Worm (Caenorhabditis elegans) whole organism, L1 larva: ENCODE measurements around the gene fipr-4.

Experiments used
- aha-1 ChIP-seq: fragments of 150-350 bp; optimal IDR thresholded peaks from 2 replicates; lab custom pipeline; 2014; ENCODE audit warnings: missing biosample characterization, missing genetic modification characterization
- ama-1 ChIP-seq: fragments of 150-350 bp; optimal IDR thresholded peaks from 2 replicates; lab custom pipeline; 2014
- blmp-1 ChIP-seq: fragments of 150-350 bp; optimal IDR thresholded peaks from 2 replicates; lab custom pipeline; 2014; ENCODE audit warnings: missing biosample characterization, missing genetic modification characterization
- ceh-8 ChIP-seq: fragments of 200-800 bp; sonication (Bioruptor generic); optimal IDR thresholded peaks from 2 replicates; lab custom pipeline; 2018; ENCODE audit warnings: mild to moderate bottlenecking, missing genetic modification characterization, moderate library complexity, missing compliant biosample characterization
- ceh-88 ChIP-seq: fragments of 200-800 bp; sonication (Bioruptor generic); IDR thresholded peaks from 2 replicates; pipeline ENCODE4 v1.3.6; 2022; ENCODE audit warnings: missing genetic modification characterization, missing compliant biosample characterization
- ceh-90 ChIP-seq: sonication (generic microtip); optimal IDR thresholded peaks from 2 replicates; lab custom pipeline; 2016; ENCODE audit warnings: missing genetic modification characterization, missing compliant biosample characterization
- efl-1 ChIP-seq, 4 experiments: fragments of 150-350 bp; optimal IDR thresholded peaks in 3 of 4; peaks in 1 of 4; 1 replicate in 1 of 4; 2 replicates in 3 of 4; lab custom pipeline; 2014; ENCODE audit warnings: missing biosample characterization in 2 of 4, missing genetic modification characterization in 2 of 4, missing genetic modification reagents in 2 of 4
- efl-3 ChIP-seq: fragments of 200-800 bp; sonication (Bioruptor generic); optimal IDR thresholded peaks from 2 replicates; lab custom pipeline; 2018; ENCODE audit warnings: mild to moderate bottlenecking, missing genetic modification characterization, missing compliant biosample characterization
- elt-2 ChIP-seq: sonication (generic microtip); optimal IDR thresholded peaks from 2 replicates; lab custom pipeline; 2016; ENCODE audit warnings: missing genetic modification characterization, mild to moderate bottlenecking, inconsistent platforms, missing compliant biosample characterization, missing genetic modification reagents
- fkh-10 ChIP-seq: sonication (generic microtip); optimal IDR thresholded peaks from 2 replicates; lab custom pipeline; 2017; ENCODE audit warnings: missing biosample characterization, missing genetic modification reagents, missing genetic modification characterization
- hlh-17 ChIP-seq: fragments of 200-800 bp; sonication (Bioruptor generic); optimal IDR thresholded peaks from 2 replicates; lab custom pipeline; 2018; ENCODE audit warnings: missing genetic modification characterization, mild to moderate bottlenecking, missing compliant biosample characterization, moderate library complexity, borderline replicate concordance
- hpl-2 ChIP-seq: fragments of 150-350 bp; optimal IDR thresholded peaks from 2 replicates; lab custom pipeline; 2014; ENCODE audit warnings: missing biosample characterization, missing genetic modification reagents, missing genetic modification characterization
- irx-1 ChIP-seq: sonication (generic microtip); optimal IDR thresholded peaks from 2 replicates; lab custom pipeline; 2016; ENCODE audit warnings: missing genetic modification characterization, missing compliant biosample characterization
- isw-1 ChIP-seq: fragments of 200-800 bp; sonication (Bioruptor generic); IDR thresholded peaks from 2 replicates; pipeline ENCODE4 v1.3.6; 2022; ENCODE audit warnings: missing genetic modification characterization, missing compliant biosample characterization
- jun-1 ChIP-seq: fragments of 150-350 bp; optimal IDR thresholded peaks from 2 replicates; lab custom pipeline; 2014; ENCODE audit warnings: missing biosample characterization, missing genetic modification reagents, missing genetic modification characterization
- lin-13 ChIP-seq: fragments of 150-350 bp; optimal IDR thresholded peaks from 2 replicates; lab custom pipeline; 2014; ENCODE audit warnings: missing biosample characterization, missing genetic modification reagents, missing genetic modification characterization
- lin-15B ChIP-seq: fragments of 150-350 bp; sonication (generic microtip); optimal IDR thresholded peaks from 3 replicates; lab custom pipeline; 2014; ENCODE audit warnings: missing biosample characterization, missing genetic modification characterization
- lin-39 ChIP-seq: fragments of 150-350 bp; optimal IDR thresholded peaks from 2 replicates; lab custom pipeline; 2014; ENCODE audit warnings: missing biosample characterization, missing genetic modification reagents, missing genetic modification characterization
- mab-9 ChIP-seq: fragments of 200-800 bp; sonication (Bioruptor generic); IDR thresholded peaks from 2 replicates; pipeline ENCODE4 v1.3.6; 2022; ENCODE audit warnings: missing genetic modification reagents, missing genetic modification characterization, missing compliant biosample characterization
- mef-2 ChIP-seq: fragments of 150-350 bp; optimal IDR thresholded peaks from 2 replicates; lab custom pipeline; 2014; ENCODE audit warnings: missing biosample characterization, missing genetic modification characterization
- nhr-12 ChIP-seq: sonication (generic microtip); optimal IDR thresholded peaks from 2 replicates; lab custom pipeline; 2017; ENCODE audit warnings: missing biosample characterization, missing genetic modification characterization
- nhr-20 ChIP-seq: sonication (generic microtip); optimal IDR thresholded peaks from 2 replicates; lab custom pipeline; 2016; ENCODE audit warnings: mild to moderate bottlenecking, missing genetic modification characterization, missing compliant biosample characterization
- nhr-237 ChIP-seq: fragments of 150-350 bp; optimal IDR thresholded peaks from 2 replicates; lab custom pipeline; 2014; ENCODE audit warnings: missing biosample characterization, missing genetic modification characterization
- nhr-28 ChIP-seq: fragments of 150-350 bp; optimal IDR thresholded peaks from 2 replicates; lab custom pipeline; 2014; ENCODE audit warnings: missing biosample characterization, missing genetic modification characterization
- nhr-71 ChIP-seq: sonication (generic microtip); optimal IDR thresholded peaks from 2 replicates; lab custom pipeline; 2016; ENCODE audit warnings: mild to moderate bottlenecking, missing genetic modification characterization, moderate library complexity, missing compliant biosample characterization
- nhr-90 ChIP-seq: sonication (generic microtip); optimal IDR thresholded peaks from 2 replicates; lab custom pipeline; 2016; ENCODE audit warnings: mild to moderate bottlenecking, missing genetic modification characterization, missing compliant biosample characterization; ENCODE audit not compliant: poor library complexity
- pax-3 ChIP-seq: fragments of 200-800 bp; sonication (Bioruptor generic); optimal IDR thresholded peaks from 2 replicates; lab custom pipeline; 2018; ENCODE audit warnings: mild to moderate bottlenecking, missing genetic modification characterization, moderate library complexity, missing compliant biosample characterization
- rnt-1 ChIP-seq: sonication (generic microtip); optimal IDR thresholded peaks from 2 replicates; lab custom pipeline; 2016; ENCODE audit warnings: mild to moderate bottlenecking, missing genetic modification characterization, moderate library complexity, missing compliant biosample characterization
- skn-1 ChIP-seq: fragments of 150-350 bp; optimal IDR thresholded peaks from 2 replicates; lab custom pipeline; 2014; ENCODE audit warnings: missing biosample characterization, missing genetic modification characterization
- sox-4 ChIP-seq: sonication (generic microtip); optimal IDR thresholded peaks from 2 replicates; lab custom pipeline; 2016; ENCODE audit warnings: missing genetic modification characterization, missing compliant biosample characterization
- sptf-1 ChIP-seq: fragments of 150-350 bp; optimal IDR thresholded peaks from 2 replicates; lab custom pipeline; 2014; ENCODE audit warnings: missing biosample characterization, missing genetic modification characterization
- tbx-2 ChIP-seq: sonication (generic microtip); optimal IDR thresholded peaks from 2 replicates; lab custom pipeline; 2016; ENCODE audit warnings: missing genetic modification characterization, missing compliant biosample characterization
- tlp-1 ChIP-seq: fragments of 150-350 bp; optimal IDR thresholded peaks from 2 replicates; lab custom pipeline; 2014; ENCODE audit warnings: missing biosample characterization, missing genetic modification characterization
- unc-130 ChIP-seq: fragments of 150-350 bp; optimal IDR thresholded peaks from 2 replicates; lab custom pipeline; 2017; ENCODE audit warnings: missing biosample characterization, missing genetic modification characterization, inconsistent platforms
- unc-30 ChIP-seq: sonication (generic microtip); optimal IDR thresholded peaks from 2 replicates; lab custom pipeline; 2017; ENCODE audit warnings: missing biosample characterization, missing genetic modification characterization
- unc-62 ChIP-seq: fragments of 150-350 bp; optimal IDR thresholded peaks from 2 replicates; lab custom pipeline; 2014; ENCODE audit warnings: missing biosample characterization, missing genetic modification reagents, missing genetic modification characterization
- unc-86 ChIP-seq: sonication (generic microtip); optimal IDR thresholded peaks from 2 replicates; lab custom pipeline; 2016; ENCODE audit warnings: missing genetic modification characterization, missing compliant biosample characterization
- unc-98 ChIP-seq: fragments of 200-800 bp; sonication (Bioruptor generic); IDR thresholded peaks from 2 replicates; pipeline ENCODE4 v1.3.6; 2022; ENCODE audit warnings: missing genetic modification characterization, missing compliant biosample characterization
- zag-1 ChIP-seq: fragments of 150-350 bp; optimal IDR thresholded peaks from 2 replicates; lab custom pipeline; 2014; ENCODE audit warnings: missing biosample characterization, missing genetic modification characterization
- zip-4 ChIP-seq: fragments of 200-800 bp; sonication (Bioruptor generic); optimal IDR thresholded peaks from 2 replicates; lab custom pipeline; 2018; ENCODE audit warnings: mild to moderate bottlenecking, missing genetic modification characterization, moderate library complexity, missing compliant biosample characterization
- ztf-11 ChIP-seq, 2 experiments: sonication (generic microtip); optimal IDR thresholded peaks; 2 replicates each; lab custom pipeline; 2016 to 2017; ENCODE audit warnings: missing genetic modification characterization in 2 of 2, missing biosample characterization in 1 of 2, missing compliant biosample characterization in 1 of 2
- ztf-4 ChIP-seq: fragments of 150-350 bp; optimal IDR thresholded peaks from 2 replicates; lab custom pipeline; 2014; ENCODE audit warnings: missing biosample characterization, missing genetic modification characterization

The fipr-4 gene

DNA sequence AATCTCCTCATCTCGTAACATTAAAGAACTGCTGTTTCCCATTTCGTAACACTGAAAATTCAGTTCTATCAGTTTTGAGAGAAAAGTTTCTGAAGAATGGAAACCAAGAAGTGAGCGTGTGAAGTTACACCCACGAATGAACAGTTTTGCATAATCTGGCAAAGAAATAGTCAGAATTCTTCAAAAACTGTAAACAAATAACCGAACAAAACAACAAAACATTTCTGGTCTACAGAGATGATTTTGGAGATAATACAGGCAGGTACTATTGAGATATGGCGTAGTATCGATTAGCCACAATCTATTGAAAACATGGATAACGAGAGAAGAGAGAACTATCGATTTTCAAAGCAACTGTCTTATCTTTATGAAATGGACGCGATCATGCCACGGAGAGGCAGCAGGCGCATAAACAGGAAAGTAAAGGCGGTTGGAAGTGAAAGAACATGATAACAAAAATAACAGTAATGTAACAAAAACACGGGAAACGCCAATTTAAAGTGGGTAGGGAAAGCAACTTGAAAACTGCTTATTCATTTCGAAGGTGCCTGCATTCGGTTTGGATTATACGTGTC, 24.7 kb downstream of the fipr-4 start, which contains the start of gene chpf-1 (continued):
- TF ChIP-seq elt-2, result peak; percentile 22
- no peak for TF ChIP-seq fkh-10 (GFP tag; lab: Kevin White, UChicago)
- no peak for TF ChIP-seq lin-15B

DNA sequence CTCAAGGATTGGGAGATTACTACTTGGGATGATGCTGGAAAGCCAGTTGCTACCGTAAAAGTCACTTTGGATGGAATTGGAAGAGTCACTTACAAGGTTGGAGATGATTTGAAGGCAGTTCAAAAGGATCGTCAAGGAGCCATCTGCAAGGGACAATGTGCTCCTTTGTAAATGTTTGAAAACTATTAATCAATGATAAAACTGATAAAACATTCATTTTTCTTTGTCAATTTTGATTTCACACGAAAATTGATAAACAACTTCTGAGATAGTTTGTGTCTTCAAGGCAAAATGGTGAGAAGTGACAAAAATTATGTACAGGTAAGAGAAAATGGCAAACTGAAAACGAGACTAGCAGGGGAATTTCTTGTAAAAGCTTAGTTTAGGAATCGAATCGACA, 25.9 kb downstream of the fipr-4 start:
- TF ChIP-seq efl-1 (optimal IDR thresholded peaks at IDR 0.05; lab: Kevin White, UChicago) (no peak), efl-1 (GFP tag; optimal IDR thresholded peaks at IDR 0.05 in 1 of 2; lab: Kevin White, UChicago) (peak in 1 of 2 experiments; percentile 91), unc-86 (tag; lab: Kevin White, UChicago) (no peak), mab-9 (GFP tag; lab: Robert Waterston, UW) (no peak), efl-3 (no peak), elt-2 (peak; percentile 15), irx-1 (tag; lab: Kevin White, UChicago) (no peak), mef-2 (tag; lab: Kevin White, UChicago) (no peak), ama-1 (lab: Kevin White, UChicago) (no peak)

DNA sequence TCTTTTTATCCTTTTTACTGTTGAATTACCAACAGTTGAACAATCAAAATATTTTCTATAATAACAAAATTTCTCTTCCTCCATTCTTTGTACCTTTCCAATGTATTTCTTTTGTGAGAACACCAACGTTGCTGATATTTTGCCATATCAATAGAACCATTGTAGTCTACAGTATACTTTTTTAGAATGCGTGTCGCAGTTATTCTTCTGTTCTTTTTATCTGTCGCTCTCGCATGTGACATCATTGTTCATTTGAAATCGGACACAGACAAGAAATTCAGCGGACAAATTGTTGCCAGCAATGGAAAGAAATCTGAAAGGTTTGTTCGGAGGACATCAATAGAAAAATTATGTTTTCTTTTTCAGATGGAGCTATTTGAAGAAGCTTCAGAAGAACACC, 26.3 kb downstream of the fipr-4 start, which contains the start of gene ZK856.7:
Gene ZK856.7, plus strand, starts transcription at position 186 of the 400 bp plus-strand sequence.
- TF ChIP-seq rnt-1 (tag; lab: Kevin White, UChicago), result no peak
- TF ChIP-seq nhr-28 (tag; lab: Kevin White, UChicago), result no peak
- TF ChIP-seq irx-1 (tag; lab: Kevin White, UChicago), result no peak
- no peak for TF ChIP-seq lin-39 (tag; lab: Kevin White, UChicago)
- TF ChIP-seq ceh-88 (GFP tag; lab: Robert Waterston, UW), result no peak
- TF ChIP-seq nhr-20 (tag; lab: Kevin White, UChicago), result peak; percentile 16
- peak; percentile 9 for TF ChIP-seq blmp-1 (tag; lab: Kevin White, UChicago)
- no peak for TF ChIP-seq isw-1 (GFP tag; lab: Robert Waterston, UW)
- TF ChIP-seq, all 84 proteins: peak for 2

- no peak for TF ChIP-seq jun-1 (tag; lab: Kevin White, UChicago)
- TF ChIP-seq aha-1, result no peak
- TF ChIP-seq pax-3 (tag; lab: Kevin White, UChicago), result no peak
- TF ChIP-seq ztf-11 (tag; optimal IDR thresholded peaks at IDR 0.05; lab: Kevin White, UChicago), result no peak
- no peak for TF ChIP-seq zag-1 (tag; lab: Kevin White, UChicago)
- TF ChIP-seq zip-4 (GFP tag; lab: Kevin White, UChicago), result no peak
- TF ChIP-seq ceh-90 (tag; lab: Kevin White, UChicago), result no peak
- TF ChIP-seq mef-2 (tag; lab: Kevin White, UChicago), result no peak
- TF ChIP-seq unc-30 (tag; lab: Kevin White, UChicago), result no peak
- TF ChIP-seq nhr-90, result no peak
- no peak for TF ChIP-seq unc-86 (tag; lab: Kevin White, UChicago)
- no peak for TF ChIP-seq unc-62 (GFP tag; lab: Kevin White, UChicago)
- TF ChIP-seq nhr-71 (tag; lab: Kevin White, UChicago), result no peak
- TF ChIP-seq unc-130, result no peak
- no peak for TF ChIP-seq nhr-12
- TF ChIP-seq isw-1 (GFP tag; lab: Robert Waterston, UW), result no peak
- no peak for TF ChIP-seq tbx-2 (tag; lab: Kevin White, UChicago)
- no peak for TF ChIP-seq sox-4
- TF ChIP-seq, all 84 proteins: peak for 0
These were observed 29.9 kb downstream of the fipr-4 start, which contains the start of gene ZK856.6 for ce11 chrV:10198386-10198785. TSS of gene ZK856.6 (plus strand) at chrV:10198686.

DNA sequence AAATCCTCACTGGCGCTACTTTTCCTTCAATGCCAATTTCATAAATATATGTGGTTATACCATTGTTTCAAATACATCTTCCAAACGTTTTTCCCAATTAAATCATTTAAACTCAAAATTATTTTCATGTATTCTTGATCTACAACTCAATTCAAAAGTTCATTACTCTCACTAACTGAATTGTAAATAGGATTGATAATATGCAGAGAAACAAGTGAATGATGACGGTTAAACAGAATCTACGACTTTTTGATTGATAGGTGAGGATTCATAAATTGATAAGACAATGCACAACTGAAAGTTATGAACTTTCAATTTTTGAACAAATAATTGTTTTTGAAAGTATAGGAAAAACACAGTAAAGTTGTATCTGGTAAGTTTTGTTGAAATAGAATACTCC, 37.0 kb downstream of the fipr-4 start:
- TF ChIP-seq zip-4 (GFP tag; lab: Kevin White, UChicago) (no peak), nhr-90 (no peak), nhr-237 (tag; lab: Kevin White, UChicago) (no peak), hlh-17 (GFP tag; lab: Kevin White, UChicago) (no peak), skn-1 (tag; lab: Kevin White, UChicago) (no peak), sptf-1 (no peak), hpl-2 (no peak), nhr-12 (no peak), unc-98 (GFP tag; lab: Robert Waterston, UW) (no peak), tlp-1 (tag; lab: Kevin White, UChicago) (no peak), lin-13 (GFP tag; lab: Kevin White, UChicago) (no peak), ztf-11 (tag; optimal IDR thresholded peaks at IDR 0.05; lab: Kevin White, UChicago) (no peak), ztf-4 (tag; lab: Kevin White, UChicago) (no peak), ceh-8 (GFP tag; lab: Kevin White, UChicago) (no peak)
